Worm (Caenorhabditis elegans): Measurements from ENCODE around the gene str-170.

DNA sequence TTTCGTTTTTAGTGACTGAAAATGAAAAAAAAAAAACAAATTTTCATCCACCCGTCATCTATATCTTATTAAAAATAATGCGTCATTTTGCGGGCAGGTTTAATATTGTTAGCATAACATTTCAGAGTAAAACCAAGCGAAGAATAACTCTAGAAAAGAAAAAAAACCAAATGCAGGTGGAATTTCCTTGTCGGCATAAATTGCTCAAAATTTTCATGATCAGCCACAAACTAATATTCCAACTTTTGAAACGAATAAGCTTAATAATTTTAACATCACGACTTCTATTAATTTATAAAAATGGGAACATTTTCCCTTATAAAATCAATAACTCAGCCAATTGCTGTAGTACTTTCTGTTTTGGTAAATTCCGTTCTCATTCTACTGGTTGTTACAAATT lies 38.5 kb downstream of the str-170 start, which contains the start of gene str-155:
- TF ChIP-seq aly-1 (tag; optimal IDR thresholded peaks at IDR 0.05) (no peak), hnd-1 (tag; optimal IDR thresholded peaks at IDR 0.05) (no peak), ama-1 (optimal IDR thresholded peaks at IDR 0.05) (no peak), ceh-13 (GFP tag; optimal IDR thresholded peaks at IDR 0.05) (no peak)

Measured in whole organism, early embryonic.